Worm (Caenorhabditis elegans) whole organism, L2 larva: Measurements from ENCODE around the gene cnc-11.

Experiments used
- C34F6.9 ChIP-seq: fragments of 150-350 bp; optimal IDR thresholded peaks from 2 replicates; lab custom pipeline; 2014; ENCODE audit warnings: missing biosample characterization, missing genetic modification characterization
- F13H6.1 ChIP-seq: sonication (generic microtip); optimal IDR thresholded peaks from 2 replicates; lab custom pipeline; 2016; ENCODE audit warnings: missing genetic modification characterization, missing compliant biosample characterization
- Y55F3AM.14 ChIP-seq: fragments of 200-800 bp; sonication (Bioruptor generic); optimal IDR thresholded peaks from 2 replicates; lab custom pipeline; 2018; ENCODE audit warnings: mild to moderate bottlenecking, missing genetic modification characterization, missing compliant biosample characterization
- aly-2 ChIP-seq: fragments of 150-350 bp; optimal IDR thresholded peaks from 2 replicates; lab custom pipeline; 2014; ENCODE audit warnings: missing biosample characterization, missing genetic modification characterization
- ama-1 ChIP-seq: fragments of 150-350 bp; optimal IDR thresholded peaks from 2 replicates; lab custom pipeline; 2018; ENCODE audit warnings: inconsistent platforms
- blmp-1 ChIP-seq: sonication (generic microtip); optimal IDR thresholded peaks from 2 replicates; lab custom pipeline; 2017; ENCODE audit warnings: missing genetic modification characterization, mild to moderate bottlenecking, missing compliant biosample characterization, antibody characterized with exemption, moderate library complexity; ENCODE audit not compliant: insufficient read depth
- ceh-16 ChIP-seq: fragments of 150-350 bp; optimal IDR thresholded peaks from 2 replicates; lab custom pipeline; 2014; ENCODE audit warnings: missing biosample characterization, missing genetic modification characterization
- ceh-82 ChIP-seq: fragments of 150-350 bp; optimal IDR thresholded peaks from 2 replicates; lab custom pipeline; 2014; ENCODE audit warnings: missing biosample characterization, missing genetic modification characterization
- crh-2 ChIP-seq: sonication (generic microtip); optimal IDR thresholded peaks from 2 replicates; lab custom pipeline; 2017; ENCODE audit warnings: missing biosample characterization, missing genetic modification characterization
- elt-1 ChIP-seq: fragments of 150-350 bp; optimal IDR thresholded peaks from 2 replicates; lab custom pipeline; 2014; ENCODE audit warnings: missing biosample characterization, missing genetic modification characterization
- fos-1 ChIP-seq: fragments of 150-350 bp; optimal IDR thresholded peaks from 2 replicates; lab custom pipeline; 2014; ENCODE audit warnings: missing biosample characterization, missing genetic modification characterization
- gmeb-1 ChIP-seq: fragments of 150-350 bp; optimal IDR thresholded peaks from 2 replicates; lab custom pipeline; 2014; ENCODE audit warnings: missing biosample characterization, missing genetic modification characterization
- lin-11 ChIP-seq: fragments of 150-350 bp; sonication (generic microtip); optimal IDR thresholded peaks from 2 replicates; lab custom pipeline; 2014; ENCODE audit warnings: missing biosample characterization, missing genetic modification characterization, inconsistent platforms, mixed read lengths
- lin-39 ChIP-seq: fragments of 150-350 bp; optimal IDR thresholded peaks from 2 replicates; lab custom pipeline; 2014; ENCODE audit warnings: missing biosample characterization, missing genetic modification reagents, missing genetic modification characterization
- lsy-2 ChIP-seq, 2 experiments: fragments of 150-350 bp in 1 of 2; sonication (generic microtip) in 1 of 2; optimal IDR thresholded peaks; 2 replicates each; lab custom pipeline; 2014 to 2017; ENCODE audit warnings: missing biosample characterization in 2 of 2, missing genetic modification characterization in 2 of 2
- mab-5 ChIP-seq: fragments of 150-350 bp; optimal IDR thresholded peaks from 2 replicates; lab custom pipeline; 2014; ENCODE audit warnings: missing biosample characterization, missing genetic modification characterization
- mdl-1 ChIP-seq, 2 experiments: fragments of 150-350 bp in 1 of 2; sonication (generic microtip) in 1 of 2; optimal IDR thresholded peaks; 2 replicates each; lab custom pipeline; 2017; ENCODE audit warnings: missing biosample characterization in 2 of 2, missing genetic modification characterization in 2 of 2
- nhr-10 ChIP-seq: sonication (generic microtip); optimal IDR thresholded peaks from 2 replicates; lab custom pipeline; 2017; ENCODE audit warnings: missing biosample characterization, missing genetic modification characterization
- nhr-11 ChIP-seq: fragments of 150-350 bp; optimal IDR thresholded peaks from 2 replicates; lab custom pipeline; 2014; ENCODE audit warnings: missing biosample characterization, missing genetic modification characterization
- nhr-12 ChIP-seq: fragments of 150-350 bp; optimal IDR thresholded peaks from 2 replicates; lab custom pipeline; 2014; ENCODE audit warnings: missing biosample characterization, missing genetic modification characterization
- nhr-129 ChIP-seq: fragments of 150-350 bp; optimal IDR thresholded peaks from 2 replicates; lab custom pipeline; 2014; ENCODE audit warnings: missing biosample characterization, missing genetic modification characterization
- nhr-237 ChIP-seq: fragments of 150-350 bp; optimal IDR thresholded peaks from 2 replicates; lab custom pipeline; 2014; ENCODE audit warnings: missing biosample characterization, missing genetic modification characterization
- nhr-25 ChIP-seq: fragments of 150-350 bp; sonication (generic microtip); optimal IDR thresholded peaks from 3 replicates; lab custom pipeline; 2014; ENCODE audit warnings: missing biosample characterization, missing genetic modification characterization
- nhr-6 ChIP-seq: fragments of 150-350 bp; optimal IDR thresholded peaks from 2 replicates; lab custom pipeline; 2014; ENCODE audit warnings: missing biosample characterization, missing genetic modification characterization
- peb-1 ChIP-seq: fragments of 150-350 bp; optimal IDR thresholded peaks from 2 replicates; lab custom pipeline; 2014; ENCODE audit warnings: missing biosample characterization, missing genetic modification characterization
- sem-4 ChIP-seq: fragments of 150-350 bp; optimal IDR thresholded peaks from 2 replicates; lab custom pipeline; 2014; ENCODE audit warnings: missing biosample characterization, missing genetic modification reagents, missing genetic modification characterization
- skn-1 ChIP-seq: sonication (generic microtip); optimal IDR thresholded peaks from 2 replicates; lab custom pipeline; 2017; ENCODE audit warnings: missing biosample characterization, missing genetic modification characterization
- sma-9 ChIP-seq, 2 experiments: fragments of 150-350 bp in 1 of 2; sonication (generic microtip) in 1 of 2; optimal IDR thresholded peaks; 2 replicates each; lab custom pipeline; 2014 to 2016; ENCODE audit warnings: missing genetic modification characterization in 2 of 2, mild to moderate bottlenecking in 1 of 2, missing biosample characterization in 1 of 2, missing compliant biosample characterization in 1 of 2, missing genetic modification reagents in 1 of 2, moderate library complexity in 1 of 2
- snpc-4 ChIP-seq: fragments of 150-350 bp; optimal IDR thresholded peaks from 2 replicates; lab custom pipeline; 2014; ENCODE audit warnings: missing biosample characterization, missing genetic modification characterization
- unc-55 ChIP-seq: fragments of 150-350 bp; sonication (generic microtip); optimal IDR thresholded peaks from 3 replicates; lab custom pipeline; 2014; ENCODE audit warnings: missing biosample characterization, missing genetic modification reagents, missing genetic modification characterization
- unc-62 ChIP-seq: fragments of 150-350 bp; optimal IDR thresholded peaks from 2 replicates; lab custom pipeline; 2014; ENCODE audit warnings: missing biosample characterization, missing genetic modification reagents, missing genetic modification characterization
- zag-1 ChIP-seq: fragments of 150-350 bp; optimal IDR thresholded peaks from 2 replicates; lab custom pipeline; 2014; ENCODE audit warnings: missing biosample characterization, missing genetic modification characterization
- ztf-4 ChIP-seq: fragments of 150-350 bp; optimal IDR thresholded peaks from 2 replicates; lab custom pipeline; 2014; ENCODE audit warnings: missing biosample characterization, missing genetic modification characterization

cnc-11 gene

ce11 chrV:1422269-1422668 is 19.9 kb upstream of the cnc-11 start:
- no peak for TF ChIP-seq nhr-237 (tag; lab: Kevin White, UChicago)
- TF ChIP-seq aly-2 (tag; lab: Kevin White, UChicago): no peak
- TF ChIP-seq peb-1: no peak
- no peak for TF ChIP-seq Y55F3AM.14 (GFP tag; lab: Kevin White, UChicago)
- no peak for TF ChIP-seq fos-1
- no peak for TF ChIP-seq ceh-82 (tag; lab: Kevin White, UChicago)
- TF ChIP-seq zag-1 (tag; lab: Kevin White, UChicago): no peak
- no peak for TF ChIP-seq elt-1 (tag; lab: Kevin White, UChicago)
- no peak for TF ChIP-seq ztf-4 (tag; lab: Kevin White, UChicago)
- TF ChIP-seq nhr-10: no peak
- TF ChIP-seq F13H6.1 (tag; lab: Kevin White, UChicago): no peak
- TF ChIP-seq nhr-11 (tag; lab: Kevin White, UChicago): no peak
- no peak for TF ChIP-seq mdl-1 (tag; optimal IDR thresholded peaks at IDR 0.05; lab: Kevin White, UChicago)

DNA sequence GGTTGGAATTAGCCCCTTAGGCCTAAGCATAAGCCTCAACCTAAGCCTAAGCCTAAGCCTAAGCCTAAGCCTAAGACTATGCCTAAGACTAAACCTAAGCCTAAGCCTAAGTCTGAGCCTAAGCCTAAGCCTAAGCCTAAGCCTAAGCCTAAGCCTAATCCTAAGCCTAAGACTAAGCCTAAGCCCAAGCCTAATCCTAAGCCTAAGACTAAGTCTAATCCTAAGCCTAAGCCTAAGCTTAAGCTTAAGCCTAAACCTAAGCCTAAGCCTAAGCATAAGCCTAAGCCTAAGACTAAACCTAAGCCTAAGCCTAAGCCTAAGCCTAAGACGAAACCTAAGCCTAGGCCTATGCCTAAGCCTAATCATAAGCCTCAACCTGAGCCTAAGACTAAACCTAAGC is 18.8 kb upstream of the cnc-11 start:
- TF ChIP-seq lin-11 (tag; lab: Kevin White, UChicago): no peak
- no peak for TF ChIP-seq mab-5 (tag; lab: Kevin White, UChicago)
- no peak for TF ChIP-seq nhr-129 (tag; lab: Kevin White, UChicago)
- no peak for TF ChIP-seq peb-1
- no peak for TF ChIP-seq ztf-4 (tag; lab: Kevin White, UChicago)
- TF ChIP-seq nhr-11 (tag; lab: Kevin White, UChicago): no peak
- TF ChIP-seq nhr-6 (tag; lab: Kevin White, UChicago): no peak
- no peak for TF ChIP-seq snpc-4 (tag; lab: Kevin White, UChicago)
- no peak for TF ChIP-seq ceh-16
- no peak for TF ChIP-seq F13H6.1 (tag; lab: Kevin White, UChicago)
- no peak for TF ChIP-seq nhr-25 (tag; lab: Kevin White, UChicago)
- TF ChIP-seq ama-1 (lab: Kevin White, UChicago): no peak
- TF ChIP-seq sem-4 (tag; lab: Kevin White, UChicago): no peak
- TF ChIP-seq aly-2 (tag; lab: Kevin White, UChicago): no peak
- no peak for TF ChIP-seq nhr-237 (tag; lab: Kevin White, UChicago)
- TF ChIP-seq C34F6.9 (tag; lab: Kevin White, UChicago): no peak

DNA sequence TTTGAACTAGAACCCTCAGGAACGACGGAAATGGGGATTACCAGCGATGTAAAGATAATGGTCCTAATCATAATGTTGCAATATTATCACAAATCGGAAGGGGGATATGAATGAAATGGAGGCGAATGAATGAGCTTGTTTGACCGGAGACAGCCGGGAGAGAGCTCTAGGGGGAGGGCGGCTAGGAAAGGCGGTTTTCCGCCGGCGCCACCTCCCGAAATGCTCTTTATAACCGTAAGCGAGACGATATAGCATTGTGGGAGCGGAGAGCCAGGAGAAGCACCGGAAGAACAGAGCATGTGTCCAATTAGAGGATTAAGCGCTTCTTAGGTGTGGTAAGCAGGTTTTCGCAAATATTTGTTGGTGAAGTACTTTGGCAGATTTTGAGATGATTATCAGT is 16.5 kb upstream of the cnc-11 start, which contains the start of gene R12A1.3:
TSS of gene R12A1.3 (minus strand) at position 200 of the 400 bp plus-strand sequence.
- no peak for TF ChIP-seq crh-2 (tag; lab: Kevin White, UChicago)
- no peak for TF ChIP-seq F13H6.1 (tag; lab: Kevin White, UChicago)
- TF ChIP-seq C34F6.9 (tag; lab: Kevin White, UChicago): no peak
- no peak for TF ChIP-seq nhr-237 (tag; lab: Kevin White, UChicago)
- no peak for TF ChIP-seq aly-2 (tag; lab: Kevin White, UChicago)
- no peak for TF ChIP-seq gmeb-1 (tag; lab: Kevin White, UChicago)
- no peak for TF ChIP-seq sma-9 (GFP tag; optimal IDR thresholded peaks at IDR 0.05; lab: Kevin White, UChicago)
- TF ChIP-seq sma-9 (tag; optimal IDR thresholded peaks at IDR 0.05; lab: Kevin White, UChicago): no peak
- TF ChIP-seq lin-39: no peak
- no peak for TF ChIP-seq nhr-12 (tag; lab: Kevin White, UChicago)
- no peak for TF ChIP-seq ceh-82 (tag; lab: Kevin White, UChicago)
- no peak for TF ChIP-seq snpc-4 (tag; lab: Kevin White, UChicago)
- TF ChIP-seq skn-1 (tag; lab: Kevin White, UChicago): no peak
- no peak for TF ChIP-seq unc-55
- TF ChIP-seq nhr-10: no peak
- TF ChIP-seq blmp-1 (tag; lab: Kevin White, UChicago): no peak
- no peak for TF ChIP-seq lin-11 (tag; lab: Kevin White, UChicago)
- no peak for TF ChIP-seq unc-62

DNA sequence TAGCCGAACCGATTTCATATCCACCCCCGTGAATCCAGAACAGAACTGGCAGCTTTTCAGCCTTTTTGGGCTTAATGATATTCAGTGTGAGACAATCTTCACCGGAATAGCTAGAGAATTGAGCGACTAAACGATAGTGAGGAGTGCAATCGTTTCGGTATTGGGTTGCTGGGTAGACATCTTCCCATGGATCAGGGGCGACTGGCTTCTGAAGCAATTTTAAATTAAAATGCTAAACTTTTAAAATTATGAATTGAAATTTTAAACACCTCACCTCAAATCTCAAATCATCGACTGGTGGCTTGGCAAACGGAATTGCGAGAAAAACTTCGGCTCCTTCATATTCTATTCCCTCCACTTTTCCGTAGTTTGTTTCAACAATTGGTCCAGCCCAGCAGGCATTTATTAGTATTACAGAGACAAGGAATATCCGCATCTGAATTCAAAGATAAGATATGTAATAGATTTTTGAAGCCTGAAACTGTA is 10.4 kb upstream of the cnc-11 start, which contains the start of gene ges-1:
TSS of gene ges-1 (minus strand) at position 436 of the 486 bp plus-strand sequence.
- TF ChIP-seq nhr-129 (tag; lab: Kevin White, UChicago): no peak
- no peak for TF ChIP-seq lsy-2 (tag; optimal IDR thresholded peaks at IDR 0.05; lab: Kevin White, UChicago)
- no peak for TF ChIP-seq aly-2 (tag; lab: Kevin White, UChicago)
- TF ChIP-seq C34F6.9 (tag; lab: Kevin White, UChicago): no peak
- TF ChIP-seq gmeb-1 (tag; lab: Kevin White, UChicago): no peak
